Worm (Caenorhabditis elegans) whole organism, L1 larva: ENCODE data around the gene jkk-1.

Experiments used
- C16A3.4 ChIP-seq: fragments of 150-350 bp; optimal IDR thresholded peaks from 2 replicates; lab custom pipeline; 2014; ENCODE audit warnings: missing biosample characterization, missing genetic modification characterization
- alr-1 ChIP-seq: fragments of 200-800 bp; sonication (Bioruptor generic); optimal IDR thresholded peaks from 2 replicates; lab custom pipeline; 2018; ENCODE audit warnings: borderline replicate concordance, mild to moderate bottlenecking, missing genetic modification characterization, missing compliant biosample characterization
- ama-1 ChIP-seq: fragments of 150-350 bp; optimal IDR thresholded peaks from 2 replicates; lab custom pipeline; 2014
- ceh-63 ChIP-seq: fragments of 200-800 bp; sonication (Bioruptor generic); optimal IDR thresholded peaks from 2 replicates; lab custom pipeline; 2018; ENCODE audit warnings: mild to moderate bottlenecking, missing genetic modification characterization, missing compliant biosample characterization
- ceh-82 ChIP-seq, 3 experiments: fragments of 150-350 bp in 1 of 3; sonication (generic microtip) in 2 of 3; optimal IDR thresholded peaks; 2 replicates each; lab custom pipeline; 2014 to 2017; ENCODE audit warnings: missing biosample characterization in 3 of 3, missing genetic modification characterization in 3 of 3
- dsc-1 ChIP-seq: sonication (generic microtip); optimal IDR thresholded peaks from 2 replicates; lab custom pipeline; 2016; ENCODE audit warnings: mild to moderate bottlenecking, missing genetic modification characterization, missing compliant biosample characterization
- efl-1 ChIP-seq, 4 experiments: fragments of 150-350 bp; optimal IDR thresholded peaks in 3 of 4; peaks in 1 of 4; 1 replicate in 1 of 4; 2 replicates in 3 of 4; lab custom pipeline; 2014; ENCODE audit warnings: missing biosample characterization in 2 of 4, missing genetic modification characterization in 2 of 4, missing genetic modification reagents in 2 of 4
- egl-13 ChIP-seq: sonication (generic microtip); optimal IDR thresholded peaks from 2 replicates; lab custom pipeline; 2016; ENCODE audit warnings: missing genotype, missing genetic modification reagents, missing genetic modification characterization, missing compliant biosample characterization
- egl-27 ChIP-seq, 2 experiments: fragments of 150-350 bp in 1 of 2; sonication (generic microtip); optimal IDR thresholded peaks; 3 replicates each; lab custom pipeline; 2017 to 2018; ENCODE audit warnings: missing biosample characterization in 2 of 2, missing genetic modification characterization in 2 of 2, missing genetic modification reagents in 2 of 2
- elt-3 ChIP-seq, 6 experiments: fragments of 150-350 bp in 1 of 6; sonication (generic microtip); optimal IDR thresholded peaks; 2 replicates each; lab custom pipeline; 2017 to 2018; ENCODE audit warnings: missing biosample characterization in 6 of 6, missing genetic modification characterization in 6 of 6, inconsistent platforms in 1 of 6
- ets-5 ChIP-seq: fragments of 200-800 bp; sonication (Bioruptor generic); IDR thresholded peaks from 2 replicates; pipeline ENCODE4 v1.3.6; 2022; ENCODE audit warnings: missing genetic modification characterization, missing compliant biosample characterization
- fkh-10 ChIP-seq: sonication (generic microtip); optimal IDR thresholded peaks from 2 replicates; lab custom pipeline; 2017; ENCODE audit warnings: missing biosample characterization, missing genetic modification reagents, missing genetic modification characterization
- fos-1 ChIP-seq: fragments of 150-350 bp; optimal IDR thresholded peaks from 2 replicates; lab custom pipeline; 2014; ENCODE audit warnings: missing biosample characterization, missing genetic modification characterization
- grh-1 ChIP-seq: fragments of 200-800 bp; sonication (Bioruptor generic); IDR thresholded peaks from 2 replicates; pipeline ENCODE4 v1.3.6; 2022; ENCODE audit warnings: missing genetic modification reagents, missing genetic modification characterization, missing compliant biosample characterization
- hpl-2 ChIP-seq: fragments of 150-350 bp; optimal IDR thresholded peaks from 2 replicates; lab custom pipeline; 2014; ENCODE audit warnings: missing biosample characterization, missing genetic modification reagents, missing genetic modification characterization
- irx-1 ChIP-seq: sonication (generic microtip); optimal IDR thresholded peaks from 2 replicates; lab custom pipeline; 2016; ENCODE audit warnings: missing genetic modification characterization, missing compliant biosample characterization
- isw-1 ChIP-seq: fragments of 200-800 bp; sonication (Bioruptor generic); IDR thresholded peaks from 2 replicates; pipeline ENCODE4 v1.3.6; 2022; ENCODE audit warnings: missing genetic modification characterization, missing compliant biosample characterization
- jun-1 ChIP-seq: fragments of 150-350 bp; optimal IDR thresholded peaks from 2 replicates; lab custom pipeline; 2014; ENCODE audit warnings: missing biosample characterization, missing genetic modification reagents, missing genetic modification characterization
- lin-14 ChIP-seq: fragments of 200-800 bp; sonication (Bioruptor generic); optimal IDR thresholded peaks from 2 replicates; lab custom pipeline; 2018; ENCODE audit warnings: mild to moderate bottlenecking, missing genetic modification characterization, moderate library complexity, missing compliant biosample characterization
- lin-15B ChIP-seq: fragments of 150-350 bp; sonication (generic microtip); optimal IDR thresholded peaks from 3 replicates; lab custom pipeline; 2014; ENCODE audit warnings: missing biosample characterization, missing genetic modification characterization
- lin-35 ChIP-seq, 2 experiments: fragments of 150-350 bp; optimal IDR thresholded peaks; 2 replicates each; lab custom pipeline; 2014; ENCODE audit warnings: missing biosample characterization in 2 of 2, missing genetic modification characterization in 2 of 2, missing genetic modification reagents in 2 of 2
- lir-3 ChIP-seq: sonication (generic microtip); optimal IDR thresholded peaks from 2 replicates; lab custom pipeline; 2016; ENCODE audit warnings: mild to moderate bottlenecking, missing genetic modification characterization, moderate library complexity, missing compliant biosample characterization; ENCODE audit not compliant: poor library complexity
- lsy-2 ChIP-seq, 2 experiments: fragments of 150-350 bp; optimal IDR thresholded peaks; 2 replicates each; lab custom pipeline; 2014; ENCODE audit warnings: missing biosample characterization in 2 of 2, missing genetic modification characterization in 2 of 2
- mab-9 ChIP-seq: fragments of 200-800 bp; sonication (Bioruptor generic); IDR thresholded peaks from 2 replicates; pipeline ENCODE4 v1.3.6; 2022; ENCODE audit warnings: missing genetic modification reagents, missing genetic modification characterization, missing compliant biosample characterization
- mep-1 ChIP-seq: fragments of 150-350 bp; optimal IDR thresholded peaks from 2 replicates; lab custom pipeline; 2014; ENCODE audit warnings: missing biosample characterization, missing genetic modification characterization
- nhr-20 ChIP-seq: sonication (generic microtip); optimal IDR thresholded peaks from 2 replicates; lab custom pipeline; 2016; ENCODE audit warnings: mild to moderate bottlenecking, missing genetic modification characterization, missing compliant biosample characterization
- nhr-47 ChIP-seq: sonication (generic microtip); optimal IDR thresholded peaks from 2 replicates; lab custom pipeline; 2016; ENCODE audit warnings: mild to moderate bottlenecking, missing genetic modification characterization, moderate library complexity, missing compliant biosample characterization
- nhr-76 ChIP-seq: sonication (generic microtip); optimal IDR thresholded peaks from 2 replicates; lab custom pipeline; 2017; ENCODE audit warnings: missing biosample characterization, missing genetic modification characterization
- nhr-77 ChIP-seq: fragments of 150-350 bp; optimal IDR thresholded peaks from 2 replicates; lab custom pipeline; 2014; ENCODE audit warnings: missing biosample characterization, missing genetic modification characterization
- nhr-84 ChIP-seq: sonication (generic microtip); optimal IDR thresholded peaks from 2 replicates; lab custom pipeline; 2017; ENCODE audit warnings: missing biosample characterization, missing genetic modification characterization
- pqm-1 ChIP-seq: sonication (generic microtip); optimal IDR thresholded peaks from 3 replicates; lab custom pipeline; 2017; ENCODE audit warnings: missing biosample characterization, missing genetic modification characterization
- rnt-1 ChIP-seq: sonication (generic microtip); optimal IDR thresholded peaks from 2 replicates; lab custom pipeline; 2016; ENCODE audit warnings: mild to moderate bottlenecking, missing genetic modification characterization, moderate library complexity, missing compliant biosample characterization
- snpc-4 ChIP-seq: fragments of 150-350 bp; optimal IDR thresholded peaks from 2 replicates; lab custom pipeline; 2014; ENCODE audit warnings: missing biosample characterization, missing genetic modification characterization
- snu-23 ChIP-seq: sonication (generic microtip); optimal IDR thresholded peaks from 2 replicates; lab custom pipeline; 2016; ENCODE audit warnings: missing genetic modification characterization, missing compliant biosample characterization
- sptf-1 ChIP-seq: fragments of 150-350 bp; optimal IDR thresholded peaks from 2 replicates; lab custom pipeline; 2014; ENCODE audit warnings: missing biosample characterization, missing genetic modification characterization
- tbx-2 ChIP-seq: sonication (generic microtip); optimal IDR thresholded peaks from 2 replicates; lab custom pipeline; 2016; ENCODE audit warnings: missing genetic modification characterization, missing compliant biosample characterization
- tlp-1 ChIP-seq: fragments of 150-350 bp; optimal IDR thresholded peaks from 2 replicates; lab custom pipeline; 2014; ENCODE audit warnings: missing biosample characterization, missing genetic modification characterization
- unc-98 ChIP-seq: fragments of 200-800 bp; sonication (Bioruptor generic); IDR thresholded peaks from 2 replicates; pipeline ENCODE4 v1.3.6; 2022; ENCODE audit warnings: missing genetic modification characterization, missing compliant biosample characterization
- vab-15 ChIP-seq: sonication (generic microtip); optimal IDR thresholded peaks from 2 replicates; lab custom pipeline; 2017; ENCODE audit warnings: missing genotype, mild to moderate bottlenecking, missing genetic modification characterization, missing compliant biosample characterization
- xbp-1 ChIP-seq: sonication (generic microtip); optimal IDR thresholded peaks from 2 replicates; lab custom pipeline; 2016; ENCODE audit warnings: missing genetic modification characterization, missing compliant biosample characterization
- zag-1 ChIP-seq: fragments of 150-350 bp; optimal IDR thresholded peaks from 2 replicates; lab custom pipeline; 2014; ENCODE audit warnings: missing biosample characterization, missing genetic modification characterization
- ztf-4 ChIP-seq: fragments of 150-350 bp; optimal IDR thresholded peaks from 2 replicates; lab custom pipeline; 2014; ENCODE audit warnings: missing biosample characterization, missing genetic modification characterization

The jkk-1 gene

DNA sequence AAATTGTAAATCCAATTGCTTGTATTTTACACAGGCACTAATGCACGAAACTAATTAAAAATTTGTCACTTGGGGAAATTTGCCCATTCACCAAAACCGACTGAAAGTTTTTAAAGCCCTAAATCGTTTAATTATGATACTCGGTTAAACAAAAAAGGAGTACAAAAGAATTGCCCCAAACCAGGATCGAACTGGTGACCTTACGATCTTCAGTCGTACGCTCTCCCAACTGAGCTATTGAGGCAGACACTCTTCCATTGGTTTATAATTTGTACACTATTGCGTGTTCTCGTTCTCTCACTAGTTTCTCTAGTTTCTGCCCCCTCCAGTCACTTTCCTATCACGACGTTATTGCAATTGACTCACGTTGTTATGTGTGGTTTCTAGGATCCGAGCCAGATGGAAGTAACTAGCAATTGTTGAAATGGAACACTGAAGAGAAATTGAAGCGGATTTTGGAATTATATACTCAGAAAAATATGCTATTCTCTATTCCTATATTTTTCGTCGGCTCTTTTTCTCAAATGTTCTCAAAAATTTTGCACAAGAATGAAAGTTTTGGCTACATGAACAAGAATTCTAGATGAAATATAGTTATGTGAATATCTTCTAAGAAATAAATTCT is 48.9 kb upstream of the jkk-1 start (continued):
- TF ChIP-seq mep-1 (tag; lab: Kevin White, UChicago) (peak; percentile 4), isw-1 (GFP tag; lab: Robert Waterston, UW) (no peak), snpc-4 (tag; lab: Kevin White, UChicago) (no peak), zag-1 (tag; lab: Kevin White, UChicago) (no peak), tlp-1 (tag; lab: Kevin White, UChicago) (no peak), lin-15B (no peak), egl-13 (tag; lab: Kevin White, UChicago) (no peak), vab-15 (tag; lab: Kevin White, UChicago) (no peak), lin-35 (GFP tag; optimal IDR thresholded peaks at IDR 0.05; lab: Kevin White, UChicago) (peak in 1 of 2 experiments; percentile 57), lin-14 (GFP tag; lab: Kevin White, UChicago) (peak; percentile 39), rnt-1 (peak; percentile 54), lsy-2 (tag; optimal IDR thresholded peaks at IDR 0.05; lab: Kevin White, UChicago) (peak in 1 of 2 experiments; percentile 50), lir-3 (tag; lab: Kevin White, UChicago) (peak; percentile 45), pqm-1 (tag; lab: Kevin White, UChicago) (no peak), C16A3.4 (tag; lab: Kevin White, UChicago) (peak; percentile 14), tbx-2 (tag; lab: Kevin White, UChicago) (peak; percentile 26), fos-1 (tag; lab: Kevin White, UChicago) (peak; percentile 0), nhr-20 (tag; lab: Kevin White, UChicago) (peak; percentile 48), irx-1 (tag; lab: Kevin White, UChicago) (no peak), ztf-4 (tag; lab: Kevin White, UChicago) (peak; percentile 12), elt-3 (tag; optimal IDR thresholded peaks at IDR 0.05; lab: Kevin White, UChicago) (peak in 2 of 6 experiments; percentile 24 to 28), xbp-1 (tag; lab: Kevin White, UChicago) (peak; percentile 49), dsc-1 (tag; lab: Kevin White, UChicago) (peak; percentile 71), nhr-47 (peak; percentile 70), unc-98 (no peak), alr-1 (no peak)

DNA sequence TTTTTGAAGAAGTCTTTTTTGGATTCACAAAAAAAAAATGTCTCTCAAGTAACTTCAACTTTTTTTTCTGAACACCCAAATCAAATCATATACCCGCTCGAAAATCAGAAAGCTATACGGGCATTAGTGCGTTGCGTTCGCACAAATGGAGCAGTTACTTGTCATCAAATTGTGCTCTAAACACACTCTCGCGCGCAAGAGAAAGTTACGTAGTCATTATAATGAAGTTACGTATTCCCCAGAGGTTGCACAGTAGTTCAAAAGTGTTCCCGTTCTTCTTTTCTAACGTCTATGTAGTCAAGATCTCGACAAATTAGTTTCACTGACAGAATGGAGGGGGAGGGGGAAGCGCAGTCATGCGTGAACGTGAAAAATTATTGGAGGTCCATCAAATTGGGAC is 46.7 kb upstream of the jkk-1 start:
- TF ChIP-seq C16A3.4 (tag; lab: Kevin White, UChicago) (no peak), tlp-1 (tag; lab: Kevin White, UChicago) (no peak), ceh-63 (GFP tag; lab: Kevin White, UChicago) (no peak), grh-1 (GFP tag; lab: Robert Waterston, UW) (no peak), hpl-2 (GFP tag; lab: Kevin White, UChicago) (no peak), sptf-1 (tag; lab: Kevin White, UChicago) (no peak), ceh-82 (tag; optimal IDR thresholded peaks at IDR 0.05; lab: Kevin White, UChicago) (no peak), snu-23 (GFP tag; lab: Kevin White, UChicago) (no peak), nhr-84 (no peak), mab-9 (GFP tag; lab: Robert Waterston, UW) (no peak), jun-1 (tag; lab: Kevin White, UChicago) (no peak), snpc-4 (tag; lab: Kevin White, UChicago) (no peak), nhr-77 (tag; lab: Kevin White, UChicago) (no peak), nhr-20 (tag; lab: Kevin White, UChicago) (no peak), ets-5 (GFP tag; lab: Robert Waterston, UW) (no peak), fkh-10 (GFP tag; lab: Kevin White, UChicago) (no peak), xbp-1 (tag; lab: Kevin White, UChicago) (no peak)

DNA sequence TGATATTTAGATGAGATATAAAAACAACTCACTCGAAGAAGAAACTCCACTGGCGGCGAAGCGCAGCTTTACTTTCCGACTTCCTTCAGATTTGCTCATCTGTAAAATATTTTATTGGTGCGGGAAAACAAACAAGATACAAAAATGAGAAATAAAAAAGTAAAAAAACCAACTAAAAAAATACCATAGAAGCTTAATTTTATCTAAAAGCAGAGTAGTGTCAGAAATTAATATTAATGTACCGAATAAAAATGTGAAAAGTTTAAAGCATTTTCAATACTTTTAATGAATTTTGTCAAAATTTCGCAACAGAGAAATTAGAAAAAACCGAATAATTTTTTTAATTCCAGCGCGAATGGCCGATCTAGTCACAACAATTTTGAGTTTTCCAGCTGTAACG is 45.0 kb upstream of the jkk-1 start, which contains the start of gene sto-2:
Gene sto-2, minus strand, starts transcription at position 101 of the 400 bp plus-strand sequence.
- TF ChIP-seq fkh-10 (GFP tag; lab: Kevin White, UChicago) (no peak), ama-1 (lab: Kevin White, UChicago) (no peak), tbx-2 (tag; lab: Kevin White, UChicago) (no peak), fos-1 (tag; lab: Kevin White, UChicago) (no peak), efl-1 (optimal IDR thresholded peaks at IDR 0.05; lab: Kevin White, UChicago) (no peak), efl-1 (GFP tag; optimal IDR thresholded peaks at IDR 0.05 in 1 of 2; lab: Kevin White, UChicago) (no peak), grh-1 (GFP tag; lab: Robert Waterston, UW) (no peak), mab-9 (GFP tag; lab: Robert Waterston, UW) (no peak), sptf-1 (tag; lab: Kevin White, UChicago) (no peak), nhr-76 (tag; lab: Kevin White, UChicago) (no peak), pqm-1 (tag; lab: Kevin White, UChicago) (no peak), egl-27 (tag; optimal IDR thresholded peaks at IDR 0.05; lab: Kevin White, UChicago) (no peak)
